Worm (Caenorhabditis elegans) whole organism, early embryonic: Measurements from ENCODE around the gene spig-9.

ENCODE experiments used
- B0310.2 ChIP-seq: sonication (generic microtip); optimal IDR thresholded peaks from 2 replicates; lab custom pipeline; 2016; ENCODE audit warnings: mild to moderate bottlenecking, missing genetic modification characterization, missing compliant biosample characterization
- F13C5.2 ChIP-seq: sonication (generic microtip); optimal IDR thresholded peaks from 2 replicates; lab custom pipeline; 2017; ENCODE audit warnings: mild to moderate bottlenecking, missing genetic modification characterization, inconsistent platforms, missing compliant biosample characterization
- aly-1 ChIP-seq: sonication (generic microtip); optimal IDR thresholded peaks from 2 replicates; lab custom pipeline; 2016; ENCODE audit warnings: missing genetic modification characterization, missing compliant biosample characterization
- ama-1 ChIP-seq: fragments of 150-350 bp; optimal IDR thresholded peaks from 2 replicates; lab custom pipeline; 2014
- ceh-13 ChIP-seq: fragments of 200-800 bp; sonication (Bioruptor generic); optimal IDR thresholded peaks from 2 replicates; lab custom pipeline; 2018; ENCODE audit warnings: mild to moderate bottlenecking, missing genetic modification characterization, missing compliant biosample characterization
- ceh-36 ChIP-seq: sonication (generic microtip); optimal IDR thresholded peaks from 2 replicates; lab custom pipeline; 2016; ENCODE audit warnings: missing genetic modification characterization, inconsistent platforms, missing compliant biosample characterization
- ets-7 ChIP-seq: sonication (generic microtip); optimal IDR thresholded peaks from 2 replicates; lab custom pipeline; 2016; ENCODE audit warnings: missing genotype, missing genetic modification characterization, missing compliant biosample characterization
- flt-1 ChIP-seq: fragments of 200-800 bp; sonication (Bioruptor generic); IDR thresholded peaks from 2 replicates; pipeline ENCODE4 v1.3.6; 2022; ENCODE audit warnings: missing genetic modification characterization, missing compliant biosample characterization
- hmbx-1 ChIP-seq: sonication (generic microtip); optimal IDR thresholded peaks from 2 replicates; lab custom pipeline; 2016; ENCODE audit warnings: mild to moderate bottlenecking, missing genetic modification characterization, missing compliant biosample characterization
- hmg-4 ChIP-seq: fragments of 200-800 bp; sonication (Bioruptor generic); optimal IDR thresholded peaks from 2 replicates; lab custom pipeline; 2018; ENCODE audit warnings: mild to moderate bottlenecking, missing genetic modification characterization, missing compliant biosample characterization
- hnd-1 ChIP-seq: sonication (generic microtip); optimal IDR thresholded peaks from 2 replicates; lab custom pipeline; 2016; ENCODE audit warnings: missing genetic modification characterization, missing compliant biosample characterization
- pes-1 ChIP-seq: fragments of 200-800 bp; sonication (Bioruptor generic); IDR thresholded peaks from 2 replicates; pipeline ENCODE4 v1.3.6; 2022; ENCODE audit warnings: missing genetic modification reagents, missing genetic modification characterization, missing compliant biosample characterization
- scrt-1 ChIP-seq: fragments of 200-800 bp; sonication (Bioruptor generic); IDR thresholded peaks from 2 replicates; pipeline ENCODE4 v1.3.6; 2022; ENCODE audit warnings: missing genetic modification characterization, missing compliant biosample characterization
- sea-1 ChIP-seq: fragments of 200-800 bp; sonication (Bioruptor generic); conservative IDR thresholded peaks from 2 replicates; pipeline ENCODE4 v1.3.6; 2022; ENCODE audit warnings: missing genetic modification characterization, missing compliant biosample characterization
- tbx-11 ChIP-seq: fragments of 200-800 bp; sonication (Bioruptor generic); IDR thresholded peaks from 2 replicates; pipeline ENCODE4 v1.3.6; 2022; ENCODE audit warnings: missing genetic modification characterization, missing compliant biosample characterization
- tbx-37 ChIP-seq: fragments of 200-800 bp; sonication (Bioruptor generic); conservative IDR thresholded peaks from 2 replicates; pipeline ENCODE4 v1.3.6; 2022; ENCODE audit warnings: missing genetic modification reagents, missing genetic modification characterization, missing compliant biosample characterization
- tra-4 ChIP-seq: sonication (generic microtip); optimal IDR thresholded peaks from 2 replicates; lab custom pipeline; 2017; ENCODE audit warnings: missing genetic modification characterization, missing compliant biosample characterization

The spig-9 gene

ce11 chrV:13650800-13651199 is 39.1 kb upstream of the spig-9 start:
- TF ChIP-seq flt-1 (GFP tag; lab: Robert Waterston, UW) (no peak), tbx-11 (GFP tag; lab: Robert Waterston, UW) (no peak), ama-1 (lab: Kevin White, UChicago) (no peak), aly-1 (tag; lab: Kevin White, UChicago) (no peak), tbx-37 (GFP tag; lab: Robert Waterston, UW) (no peak), ets-7 (tag; lab: Kevin White, UChicago) (no peak), pes-1 (GFP tag; lab: Robert Waterston, UW) (no peak), hmg-4 (GFP tag; lab: Kevin White, UChicago) (no peak), hnd-1 (tag; lab: Kevin White, UChicago) (no peak), sea-1 (GFP tag; lab: Robert Waterston, UW) (no peak), hmbx-1 (tag; lab: Kevin White, UChicago) (no peak), scrt-1 (GFP tag; lab: Robert Waterston, UW) (no peak), B0310.2 (tag; lab: Kevin White, UChicago) (no peak), ceh-36 (no peak), F13C5.2 (tag; lab: Kevin White, UChicago) (no peak), tra-4 (tag; lab: Kevin White, UChicago) (no peak)

ce11 chrV:13649730-13650349 is 38.2 kb upstream of the spig-9 start, which contains the start of gene H37A05.4:
Gene H37A05.4, minus strand, starts transcription at chrV:13649780.
- TF ChIP-seq hmg-4 (GFP tag; lab: Kevin White, UChicago), result peak; percentile 2
- TF ChIP-seq B0310.2 (tag; lab: Kevin White, UChicago), result no peak

- TF ChIP-seq B0310.2 (tag; lab: Kevin White, UChicago) (no peak), pes-1 (GFP tag; lab: Robert Waterston, UW) (peak; percentile 44; the same call in 1 of the 2 replicates)
Measured at ce11 chrV:13647617-13648016, 35.9 kb upstream of the spig-9 start.

DNA sequence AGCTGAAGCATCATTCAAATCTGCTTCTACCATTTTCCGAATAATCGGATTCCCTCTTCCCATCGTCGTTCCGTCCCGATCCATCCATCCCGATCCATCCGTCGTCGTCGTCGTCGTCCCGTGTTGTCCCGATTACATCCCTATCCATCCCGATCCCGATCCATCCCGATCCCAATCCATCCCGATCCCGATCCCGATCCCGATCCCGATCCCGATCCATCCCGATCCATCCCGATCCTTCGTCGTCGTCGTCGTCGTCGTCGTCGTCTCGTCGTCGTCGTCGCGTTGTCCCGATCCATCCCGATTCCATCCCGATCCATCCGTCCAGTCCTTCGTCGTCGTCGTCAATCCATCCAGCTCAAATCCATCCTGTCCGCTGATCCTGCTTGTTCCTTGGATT is 35.5 kb upstream of the spig-9 start:
- TF ChIP-seq aly-1 (tag; lab: Kevin White, UChicago), result peak; percentile 14
- TF ChIP-seq pes-1 (GFP tag; lab: Robert Waterston, UW), result no peak
- TF ChIP-seq F13C5.2 (tag; lab: Kevin White, UChicago), result no peak
- no peak for TF ChIP-seq hmbx-1 (tag; lab: Kevin White, UChicago)

DNA sequence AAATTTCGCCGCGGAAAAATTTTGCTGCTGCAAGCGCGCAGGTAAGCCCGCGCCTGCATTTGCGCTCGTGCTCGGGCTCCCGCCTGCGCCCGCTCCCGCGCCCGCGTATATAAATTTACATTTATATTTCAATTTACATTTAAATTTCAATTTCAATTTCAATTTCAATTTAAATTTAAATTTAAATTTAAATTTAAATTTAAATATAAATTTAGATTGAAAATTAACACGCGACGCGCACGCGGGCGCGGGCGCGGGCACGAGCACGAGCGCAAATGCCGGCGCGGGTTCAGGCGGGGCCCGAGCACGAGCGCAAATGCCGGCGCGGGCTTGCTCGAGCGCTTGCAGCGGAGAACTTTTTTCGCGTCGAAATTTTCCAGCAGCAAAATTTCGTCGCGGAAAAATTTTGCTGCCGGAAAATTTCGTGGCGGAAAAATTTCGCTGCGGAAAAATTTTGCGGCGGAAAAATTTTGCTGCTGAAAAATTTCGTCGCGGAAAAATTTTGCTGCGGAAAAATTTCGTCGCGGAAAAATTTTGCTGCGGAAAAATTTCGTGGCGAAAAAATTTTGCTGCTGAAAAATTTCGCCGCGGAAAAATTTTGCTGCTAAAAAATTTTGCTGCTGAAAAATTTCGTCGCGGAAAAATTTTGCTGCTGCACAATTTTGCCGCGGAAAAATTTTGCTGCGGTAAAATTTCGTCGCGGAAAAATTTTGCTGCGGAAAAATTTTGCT is 34.3 kb upstream of the spig-9 start:
- peak; percentile 78 for TF ChIP-seq sea-1 (GFP tag; lab: Robert Waterston, UW)
- peak; percentile 42; the same call in 1 of the 2 replicates for TF ChIP-seq tbx-11 (GFP tag; lab: Robert Waterston, UW)
- no peak for TF ChIP-seq F13C5.2 (tag; lab: Kevin White, UChicago)
- peak; percentile 75 for TF ChIP-seq pes-1 (GFP tag; lab: Robert Waterston, UW)
- TF ChIP-seq scrt-1 (GFP tag; lab: Robert Waterston, UW), result 0 out of 2 replicates have a peak, but pooled peaks have one; percentile 62
- peak; percentile 50; the same call in 1 of the 2 replicates for TF ChIP-seq flt-1 (GFP tag; lab: Robert Waterston, UW)
- no peak for TF ChIP-seq hmg-4 (GFP tag; lab: Kevin White, UChicago)

DNA sequence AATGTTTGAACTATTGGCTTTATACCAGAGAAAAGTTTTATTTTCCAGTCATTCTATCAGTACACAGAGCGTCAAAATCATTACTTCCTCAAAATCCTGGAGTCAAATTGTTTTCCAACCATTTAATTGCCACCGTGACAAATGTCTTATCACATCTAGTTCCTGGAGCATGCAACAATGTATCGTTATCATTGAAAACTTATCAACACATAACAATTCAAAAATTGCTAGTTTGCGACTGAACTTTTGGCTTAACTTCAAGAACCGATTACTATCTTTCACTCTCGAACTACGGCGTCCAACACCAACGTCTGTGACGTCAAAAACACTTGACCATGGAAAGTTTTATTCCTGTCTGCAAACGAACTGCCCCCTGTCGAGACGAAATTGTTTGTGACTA is 26.4 kb upstream of the spig-9 start:
- TF ChIP-seq sea-1 (GFP tag; lab: Robert Waterston, UW) (no peak), ets-7 (tag; lab: Kevin White, UChicago) (no peak), flt-1 (GFP tag; lab: Robert Waterston, UW) (no peak), tbx-11 (GFP tag; lab: Robert Waterston, UW) (no peak), scrt-1 (GFP tag; lab: Robert Waterston, UW) (no peak), F13C5.2 (tag; lab: Kevin White, UChicago) (no peak), ceh-36 (no peak), B0310.2 (tag; lab: Kevin White, UChicago) (no peak), tra-4 (tag; lab: Kevin White, UChicago) (no peak), hmbx-1 (tag; lab: Kevin White, UChicago) (no peak), ceh-13 (GFP tag; lab: Kevin White, UChicago) (no peak), ama-1 (lab: Kevin White, UChicago) (no peak), pes-1 (GFP tag; lab: Robert Waterston, UW) (no peak), tbx-37 (GFP tag; lab: Robert Waterston, UW) (no peak)

ce11 chrV:13636411-13636810 is 24.7 kb upstream of the spig-9 start:
- no peak for TF ChIP-seq pes-1 (GFP tag; lab: Robert Waterston, UW)
- TF ChIP-seq scrt-1 (GFP tag; lab: Robert Waterston, UW), result no peak

- TF ChIP-seq F13C5.2 (tag; lab: Kevin White, UChicago), result no peak
- TF ChIP-seq tbx-37 (GFP tag; lab: Robert Waterston, UW), result no peak
- no peak for TF ChIP-seq tbx-11 (GFP tag; lab: Robert Waterston, UW)
- no peak for TF ChIP-seq hmg-4 (GFP tag; lab: Kevin White, UChicago)
- TF ChIP-seq sea-1 (GFP tag; lab: Robert Waterston, UW), result no peak
- TF ChIP-seq B0310.2 (tag; lab: Kevin White, UChicago), result no peak
- TF ChIP-seq aly-1 (tag; lab: Kevin White, UChicago), result no peak
- TF ChIP-seq ceh-36, result no peak
- TF ChIP-seq ceh-13 (GFP tag; lab: Kevin White, UChicago), result no peak
- no peak for TF ChIP-seq tra-4 (tag; lab: Kevin White, UChicago)
- TF ChIP-seq pes-1 (GFP tag; lab: Robert Waterston, UW), result no peak
- no peak for TF ChIP-seq hnd-1 (tag; lab: Kevin White, UChicago)
- no peak for TF ChIP-seq ets-7 (tag; lab: Kevin White, UChicago)
- TF ChIP-seq ama-1 (lab: Kevin White, UChicago), result no peak
- TF ChIP-seq flt-1 (GFP tag; lab: Robert Waterston, UW), result no peak
Measured at ce11 chrV:13634149-13634548, 22.5 kb upstream of the spig-9 start, which contains the start of gene H37A05.2. Gene H37A05.2, minus strand, starts transcription at chrV:13634249.
